Worm (Caenorhabditis elegans) whole organism, early embryonic: Measurements from ENCODE around the gene C18D11.6.
A peak's percentile ranks its signal among the peaks of the same experiment; 100 is the strongest.

ENCODE experiments used
- B0310.2 ChIP-seq: sonication (generic microtip); optimal IDR thresholded peaks from 2 replicates; lab custom pipeline; 2016; ENCODE audit warnings: mild to moderate bottlenecking, missing genetic modification characterization, missing compliant biosample characterization
- F13C5.2 ChIP-seq: sonication (generic microtip); optimal IDR thresholded peaks from 2 replicates; lab custom pipeline; 2017; ENCODE audit warnings: mild to moderate bottlenecking, missing genetic modification characterization, inconsistent platforms, missing compliant biosample characterization
- aly-1 ChIP-seq: sonication (generic microtip); optimal IDR thresholded peaks from 2 replicates; lab custom pipeline; 2016; ENCODE audit warnings: missing genetic modification characterization, missing compliant biosample characterization
- ama-1 ChIP-seq: fragments of 150-350 bp; optimal IDR thresholded peaks from 2 replicates; lab custom pipeline; 2014
- ceh-13 ChIP-seq: fragments of 200-800 bp; sonication (Bioruptor generic); optimal IDR thresholded peaks from 2 replicates; lab custom pipeline; 2018; ENCODE audit warnings: mild to moderate bottlenecking, missing genetic modification characterization, missing compliant biosample characterization
- ceh-36 ChIP-seq: sonication (generic microtip); optimal IDR thresholded peaks from 2 replicates; lab custom pipeline; 2016; ENCODE audit warnings: missing genetic modification characterization, inconsistent platforms, missing compliant biosample characterization
- ets-7 ChIP-seq: sonication (generic microtip); optimal IDR thresholded peaks from 2 replicates; lab custom pipeline; 2016; ENCODE audit warnings: missing genotype, missing genetic modification characterization, missing compliant biosample characterization
- flt-1 ChIP-seq: fragments of 200-800 bp; sonication (Bioruptor generic); IDR thresholded peaks from 2 replicates; pipeline ENCODE4 v1.3.6; 2022; ENCODE audit warnings: missing genetic modification characterization, missing compliant biosample characterization
- hmbx-1 ChIP-seq: sonication (generic microtip); optimal IDR thresholded peaks from 2 replicates; lab custom pipeline; 2016; ENCODE audit warnings: mild to moderate bottlenecking, missing genetic modification characterization, missing compliant biosample characterization
- hmg-4 ChIP-seq: fragments of 200-800 bp; sonication (Bioruptor generic); optimal IDR thresholded peaks from 2 replicates; lab custom pipeline; 2018; ENCODE audit warnings: mild to moderate bottlenecking, missing genetic modification characterization, missing compliant biosample characterization
- hnd-1 ChIP-seq: sonication (generic microtip); optimal IDR thresholded peaks from 2 replicates; lab custom pipeline; 2016; ENCODE audit warnings: missing genetic modification characterization, missing compliant biosample characterization
- pes-1 ChIP-seq: fragments of 200-800 bp; sonication (Bioruptor generic); IDR thresholded peaks from 2 replicates; pipeline ENCODE4 v1.3.6; 2022; ENCODE audit warnings: missing genetic modification reagents, missing genetic modification characterization, missing compliant biosample characterization
- scrt-1 ChIP-seq: fragments of 200-800 bp; sonication (Bioruptor generic); IDR thresholded peaks from 2 replicates; pipeline ENCODE4 v1.3.6; 2022; ENCODE audit warnings: missing genetic modification characterization, missing compliant biosample characterization
- sea-1 ChIP-seq: fragments of 200-800 bp; sonication (Bioruptor generic); conservative IDR thresholded peaks from 2 replicates; pipeline ENCODE4 v1.3.6; 2022; ENCODE audit warnings: missing genetic modification characterization, missing compliant biosample characterization
- tbx-11 ChIP-seq: fragments of 200-800 bp; sonication (Bioruptor generic); IDR thresholded peaks from 2 replicates; pipeline ENCODE4 v1.3.6; 2022; ENCODE audit warnings: missing genetic modification characterization, missing compliant biosample characterization
- tbx-37 ChIP-seq: fragments of 200-800 bp; sonication (Bioruptor generic); conservative IDR thresholded peaks from 2 replicates; pipeline ENCODE4 v1.3.6; 2022; ENCODE audit warnings: missing genetic modification reagents, missing genetic modification characterization, missing compliant biosample characterization
- tra-4 ChIP-seq: sonication (generic microtip); optimal IDR thresholded peaks from 2 replicates; lab custom pipeline; 2017; ENCODE audit warnings: missing genetic modification characterization, missing compliant biosample characterization

The C18D11.6 gene

DNA sequence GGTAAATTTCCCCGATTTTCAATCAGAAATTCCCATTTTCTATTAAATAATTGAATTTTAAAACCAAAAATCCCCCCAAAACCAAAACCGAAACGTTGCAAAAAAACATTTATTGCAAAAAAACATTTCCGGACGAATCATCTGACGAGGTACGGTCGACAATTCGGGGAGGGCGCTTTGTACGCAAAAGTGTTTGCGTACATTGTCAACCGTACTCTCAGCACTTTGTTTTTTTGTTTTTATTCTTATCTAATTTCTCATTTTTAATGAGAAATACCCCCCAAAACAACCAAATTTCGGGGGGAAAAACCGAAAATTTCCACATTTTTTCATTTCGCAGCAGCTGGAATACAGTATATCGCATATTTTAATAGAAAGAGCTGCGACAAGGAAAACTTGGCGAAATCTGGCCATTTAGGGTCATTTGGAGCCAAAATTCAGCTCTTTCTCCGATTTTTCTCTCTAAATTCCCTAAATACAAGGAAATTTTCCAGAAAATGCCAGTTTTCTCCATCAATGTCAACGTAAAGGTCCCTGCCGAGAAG is 37.4 kb downstream of the C18D11.6 start, which contains the start of gene mif-1:
mif-1 (plus strand) TSS at position 495 of the 545 bp plus-strand sequence.
- TF ChIP-seq hmbx-1 (tag; lab: Kevin White, UChicago) (no peak), tbx-37 (GFP tag; lab: Robert Waterston, UW) (0 out of 2 replicates have a peak, but pooled peaks have one; percentile 8)

DNA sequence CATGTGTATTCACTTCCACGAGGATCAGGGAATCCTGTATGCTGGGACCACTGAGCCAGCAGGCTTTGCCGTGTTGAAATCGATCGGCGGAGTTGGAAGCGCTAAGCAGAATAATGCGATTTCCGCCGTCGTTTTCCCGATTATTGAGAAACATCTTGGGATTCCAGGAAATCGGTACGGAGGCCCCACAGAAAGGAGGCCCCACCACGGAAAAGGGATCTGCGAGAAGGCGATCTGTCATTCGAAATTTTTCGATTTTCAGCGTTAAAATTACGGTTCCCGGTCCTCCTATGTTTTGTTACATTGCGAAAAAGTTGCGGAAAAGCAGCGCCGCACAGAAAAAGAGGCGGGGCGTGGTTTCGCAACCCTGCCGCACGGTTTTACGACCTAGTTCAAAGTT is 38.0 kb downstream of the C18D11.6 start:
- TF ChIP-seq sea-1 (GFP tag; lab: Robert Waterston, UW) (0 out of 2 replicates have a peak, but pooled peaks have one; percentile 60), scrt-1 (no peak), tbx-11 (0 out of 2 replicates have a peak, but pooled peaks have one; percentile 30), ets-7 (peak; percentile 25), flt-1 (GFP tag; lab: Robert Waterston, UW) (peak; percentile 33; the same call in 1 of the 2 replicates), pes-1 (peak; percentile 70), ceh-36 (tag; lab: Kevin White, UChicago) (no peak)

DNA sequence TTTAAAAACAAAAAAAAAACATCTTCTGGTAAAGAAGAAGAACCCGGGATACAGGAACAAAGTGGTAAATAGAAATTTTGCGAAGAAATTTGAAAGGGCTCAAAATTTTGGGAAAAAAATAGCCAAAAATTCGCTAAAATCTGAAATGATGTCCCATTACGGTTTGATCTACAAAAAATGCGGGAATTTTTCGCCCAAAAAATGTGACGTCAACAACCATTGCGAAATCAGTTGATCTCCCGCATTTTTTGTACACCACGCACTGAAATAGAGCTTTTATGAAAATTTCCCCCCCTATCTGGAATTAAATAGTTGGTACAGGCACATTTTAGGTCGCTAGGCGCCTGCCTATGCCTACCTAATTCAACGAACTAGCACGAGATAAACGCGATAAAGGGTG is 39.2 kb downstream of the C18D11.6 start:
- TF ChIP-seq F13C5.2 (no peak), ceh-36 (tag; lab: Kevin White, UChicago) (no peak), hmg-4 (no peak), scrt-1 (no peak), ets-7 (no peak)

DNA sequence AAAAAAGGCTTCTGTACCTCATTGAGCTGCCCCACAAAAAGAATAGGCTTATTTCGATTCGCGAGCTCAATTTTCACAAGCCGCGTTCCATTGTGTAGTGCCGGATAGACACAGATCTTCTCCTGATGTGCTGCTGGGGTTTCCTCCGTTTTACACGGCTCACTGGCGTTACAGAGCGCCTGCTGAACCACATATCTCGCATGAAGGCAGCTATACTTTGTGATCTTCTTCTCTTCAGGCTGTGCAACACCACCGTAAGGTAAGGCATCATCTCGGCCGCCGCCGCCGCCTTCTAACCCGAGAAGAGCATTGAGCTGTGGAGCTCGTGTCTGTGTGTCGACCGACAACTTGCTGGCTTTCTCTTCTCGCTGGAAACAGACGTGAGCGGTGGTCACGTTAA is 43.2 kb downstream of the C18D11.6 start:
- TF ChIP-seq flt-1 (GFP tag; lab: Robert Waterston, UW) (no peak), scrt-1 (no peak), ceh-13 (GFP tag; lab: Kevin White, UChicago) (no peak), F13C5.2 (no peak), pes-1 (no peak), tra-4 (tag; lab: Kevin White, UChicago) (no peak), B0310.2 (tag; lab: Kevin White, UChicago) (no peak), hnd-1 (no peak), hmbx-1 (tag; lab: Kevin White, UChicago) (no peak), sea-1 (GFP tag; lab: Robert Waterston, UW) (no peak), ceh-36 (tag; lab: Kevin White, UChicago) (no peak), ama-1 (lab: Kevin White, UChicago) (no peak), tbx-37 (GFP tag; lab: Robert Waterston, UW) (no peak), hmg-4 (no peak), ets-7 (no peak), tbx-11 (no peak), aly-1 (tag; lab: Kevin White, UChicago) (no peak)

DNA sequence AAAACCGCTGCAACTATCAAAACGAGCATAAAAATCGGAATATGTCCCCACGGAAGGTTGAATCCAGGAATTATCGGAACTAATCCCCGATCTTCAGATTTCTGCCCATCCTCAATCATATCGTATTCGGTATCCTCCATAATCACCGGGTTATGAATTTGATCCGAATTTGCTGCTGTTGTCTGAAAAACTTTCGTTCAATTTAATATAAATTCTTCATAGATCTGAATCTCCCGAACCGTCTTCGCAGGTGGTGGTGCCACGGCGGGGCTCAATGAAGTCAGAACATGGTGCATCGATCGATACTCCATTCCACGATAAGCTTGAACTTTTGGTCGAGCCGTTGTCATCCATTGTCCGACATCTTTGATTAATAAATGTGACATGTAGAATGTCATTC is 46.5 kb downstream of the C18D11.6 start:
- TF ChIP-seq scrt-1 (no peak), hmg-4 (no peak), ets-7 (no peak), hmbx-1 (tag; lab: Kevin White, UChicago) (no peak)
